Worm (Caenorhabditis elegans) whole organism, mixed stage, embryonic: ENCODE data around the gene trpp-4.
"Not testable (repeated sequence)": the region's sequence is repeated elsewhere in the genome, so short reads cannot be mapped to it uniquely, and the experiment has no call there.

ENCODE experiments used
- elt-3 ChIP-seq: fragments of 150-350 bp; optimal IDR thresholded peaks from 2 replicates; lab custom pipeline; 2014; ENCODE audit warnings: missing biosample characterization, missing genetic modification characterization
- lin-13 ChIP-seq: fragments of 150-350 bp; optimal IDR thresholded peaks from 2 replicates; lab custom pipeline; 2014; ENCODE audit warnings: missing biosample characterization, missing genetic modification characterization
- mep-1 ChIP-seq: fragments of 150-350 bp; optimal IDR thresholded peaks from 2 replicates; lab custom pipeline; 2017; ENCODE audit warnings: missing biosample characterization, missing genetic modification reagents, missing genetic modification characterization, inconsistent platforms
- nhr-12 ChIP-seq: fragments of 150-350 bp; optimal IDR thresholded peaks from 2 replicates; lab custom pipeline; 2014; ENCODE audit warnings: missing biosample characterization, missing genetic modification characterization
- pha-4 ChIP-seq: fragments of 150-350 bp; optimal IDR thresholded peaks from 2 replicates; lab custom pipeline; 2018; ENCODE audit warnings: missing biosample characterization, missing genetic modification reagents, missing genetic modification characterization
- unc-39 ChIP-seq: fragments of 150-350 bp; optimal IDR thresholded peaks from 2 replicates; lab custom pipeline; 2014; ENCODE audit warnings: missing biosample characterization, missing genetic modification characterization
- unc-62 ChIP-seq: fragments of 150-350 bp; optimal IDR thresholded peaks from 2 replicates; lab custom pipeline; 2014; ENCODE audit warnings: missing biosample characterization, missing genetic modification reagents, missing genetic modification characterization
- ztf-11 ChIP-seq: fragments of 150-350 bp; optimal IDR thresholded peaks from 2 replicates; lab custom pipeline; 2014; ENCODE audit warnings: missing biosample characterization, missing genetic modification characterization

DNA sequence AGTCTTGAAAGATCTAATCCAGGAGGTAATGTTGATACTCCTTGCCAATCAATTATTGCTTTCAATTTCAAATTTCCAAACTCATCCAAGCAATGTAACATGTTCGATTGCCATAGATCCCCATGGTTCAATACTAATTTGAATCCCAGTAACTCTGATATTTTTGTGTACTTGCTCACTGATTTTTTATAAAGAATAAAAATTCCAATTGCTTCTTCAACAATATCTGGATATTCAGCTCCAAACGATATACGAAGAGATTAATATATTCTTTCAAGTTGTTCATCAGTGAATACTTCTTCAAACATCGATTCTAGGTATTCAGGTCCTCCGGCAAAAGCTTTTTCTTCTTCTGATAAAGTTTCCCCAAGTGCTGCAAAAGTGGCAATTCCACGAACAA lies 20.3 kb upstream of the trpp-4 start, which contains the start of gene E02C12.11:
- not testable (repeated sequence) for TF ChIP-seq unc-39 (tag; lab: Kevin White, UChicago); mep-1 (tag; lab: Kevin White, UChicago); lin-13; pha-4 (tag; lab: Kevin White, UChicago); unc-62 (GFP tag; lab: Kevin White, UChicago); elt-3 (tag; lab: Kevin White, UChicago); ztf-11 (tag; lab: Kevin White, UChicago); nhr-12
